Worm (Caenorhabditis elegans) whole organism, late embryonic: ENCODE results near the gene faxc-1.

Experiments
- C08G9.2 ChIP-seq: sonication (generic microtip); optimal IDR thresholded peaks from 2 replicates; lab custom pipeline; 2016; ENCODE audit warnings: mild to moderate bottlenecking, missing genetic modification characterization, moderate library complexity, missing compliant biosample characterization
- C38D4.7 ChIP-seq: fragments of 200-800 bp; sonication (Bioruptor generic); optimal IDR thresholded peaks from 2 replicates; lab custom pipeline; 2018; ENCODE audit warnings: mild to moderate bottlenecking, missing genetic modification characterization, moderate library complexity, missing compliant biosample characterization
- T23F11.4 ChIP-seq: fragments of 200-800 bp; sonication (Bioruptor generic); optimal IDR thresholded peaks from 2 replicates; lab custom pipeline; 2018; ENCODE audit warnings: mild to moderate bottlenecking, missing genetic modification characterization, missing compliant biosample characterization
- ama-1 ChIP-seq: fragments of 150-350 bp; optimal IDR thresholded peaks from 2 replicates; lab custom pipeline; 2014
- ceh-14 ChIP-seq: sonication (generic microtip); optimal IDR thresholded peaks from 2 replicates; lab custom pipeline; 2016; ENCODE audit warnings: missing genotype, missing genetic modification characterization, missing compliant biosample characterization
- ceh-18 ChIP-seq: sonication (generic microtip); optimal IDR thresholded peaks from 2 replicates; lab custom pipeline; 2016; ENCODE audit warnings: missing genetic modification characterization, missing compliant biosample characterization
- ceh-22 ChIP-seq: sonication (generic microtip); optimal IDR thresholded peaks from 2 replicates; lab custom pipeline; 2017; ENCODE audit warnings: missing biosample characterization, missing genetic modification characterization
- ceh-30 ChIP-seq: fragments of 150-350 bp; optimal IDR thresholded peaks from 2 replicates; lab custom pipeline; 2014; ENCODE audit warnings: missing biosample characterization, missing genetic modification characterization
- ceh-31 ChIP-seq: sonication (generic microtip); optimal IDR thresholded peaks from 2 replicates; lab custom pipeline; 2016; ENCODE audit warnings: missing genetic modification characterization, missing compliant biosample characterization
- ceh-45 ChIP-seq: fragments of 200-800 bp; sonication (Bioruptor generic); IDR thresholded peaks from 2 replicates; pipeline ENCODE4 v1.3.6; 2022; ENCODE audit warnings: missing genetic modification reagents, missing genetic modification characterization, missing compliant biosample characterization
- dmd-4 ChIP-seq: sonication (generic microtip); optimal IDR thresholded peaks from 2 replicates; lab custom pipeline; 2016; ENCODE audit warnings: borderline replicate concordance, missing genetic modification characterization, missing compliant biosample characterization
- dve-1 ChIP-seq: sonication (generic microtip); optimal IDR thresholded peaks from 2 replicates; lab custom pipeline; 2017; ENCODE audit warnings: antibody characterized with exemption, mild to moderate bottlenecking, missing genetic modification characterization, missing compliant biosample characterization
- elt-2 ChIP-seq: sonication (generic microtip); optimal IDR thresholded peaks from 2 replicates; lab custom pipeline; 2016; ENCODE audit warnings: missing genetic modification reagents, missing genetic modification characterization, missing compliant biosample characterization
- ets-4 ChIP-seq: sonication (generic microtip); optimal IDR thresholded peaks from 2 replicates; lab custom pipeline; 2016; ENCODE audit warnings: missing genetic modification characterization, missing compliant biosample characterization
- fax-1 ChIP-seq: sonication (generic microtip); optimal IDR thresholded peaks from 2 replicates; lab custom pipeline; 2016; ENCODE audit warnings: missing genotype, missing genetic modification characterization, missing compliant biosample characterization
- fkh-10 ChIP-seq: fragments of 150-350 bp; optimal IDR thresholded peaks from 2 replicates; lab custom pipeline; 2014; ENCODE audit warnings: missing biosample characterization, missing genetic modification reagents, missing genetic modification characterization
- hlh-13 ChIP-seq: fragments of 200-800 bp; sonication (Bioruptor generic); optimal IDR thresholded peaks from 2 replicates; lab custom pipeline; 2018; ENCODE audit warnings: mild to moderate bottlenecking, missing genetic modification characterization, missing compliant biosample characterization
- hlh-15 ChIP-seq: sonication (generic microtip); optimal IDR thresholded peaks from 2 replicates; lab custom pipeline; 2016; ENCODE audit warnings: missing genetic modification characterization, missing compliant biosample characterization
- hlh-6 ChIP-seq: sonication (generic microtip); optimal IDR thresholded peaks from 2 replicates; lab custom pipeline; 2016; ENCODE audit warnings: missing genotype, missing genetic modification characterization, missing compliant biosample characterization
- lim-6 ChIP-seq: sonication (generic microtip); optimal IDR thresholded peaks from 2 replicates; lab custom pipeline; 2016; ENCODE audit warnings: missing genetic modification characterization, missing compliant biosample characterization
- nfya-1 ChIP-seq: sonication (generic microtip); optimal IDR thresholded peaks from 2 replicates; lab custom pipeline; 2017; ENCODE audit warnings: missing genetic modification characterization, mild to moderate bottlenecking, missing compliant biosample characterization, antibody characterized with exemption, moderate library complexity
- nhr-11 ChIP-seq: fragments of 150-350 bp; optimal IDR thresholded peaks from 2 replicates; lab custom pipeline; 2014; ENCODE audit warnings: missing biosample characterization, missing genetic modification characterization
- nhr-232 ChIP-seq: sonication (generic microtip); optimal IDR thresholded peaks from 2 replicates; lab custom pipeline; 2016; ENCODE audit warnings: missing genetic modification characterization, missing compliant biosample characterization
- npax-4 ChIP-seq: sonication (generic microtip); optimal IDR thresholded peaks from 2 replicates; lab custom pipeline; 2016; ENCODE audit warnings: missing genetic modification characterization, missing compliant biosample characterization
- pat-9 ChIP-seq: fragments of 200-800 bp; sonication (Bioruptor generic); optimal IDR thresholded peaks from 2 replicates; lab custom pipeline; 2018; ENCODE audit warnings: mild to moderate bottlenecking, missing genetic modification characterization, moderate library complexity, missing compliant biosample characterization
- pha-2 ChIP-seq: sonication (generic microtip); optimal IDR thresholded peaks from 2 replicates; lab custom pipeline; 2017; ENCODE audit warnings: mild to moderate bottlenecking, missing genetic modification characterization, missing compliant biosample characterization
- rnt-1 ChIP-seq: sonication (generic microtip); optimal IDR thresholded peaks from 2 replicates; lab custom pipeline; 2016; ENCODE audit warnings: missing genetic modification characterization, missing compliant biosample characterization
- sox-2 ChIP-seq: fragments of 200-800 bp; sonication (Bioruptor generic); IDR thresholded peaks from 2 replicates; pipeline ENCODE4 v1.3.6; 2022; ENCODE audit warnings: missing genetic modification reagents, missing genetic modification characterization, missing compliant biosample characterization
- tbx-2 ChIP-seq: sonication (generic microtip); optimal IDR thresholded peaks from 2 replicates; lab custom pipeline; 2016; ENCODE audit warnings: missing genetic modification characterization, missing compliant biosample characterization
- unc-42 ChIP-seq: sonication (generic microtip); optimal IDR thresholded peaks from 2 replicates; lab custom pipeline; 2016; ENCODE audit warnings: missing genotype, missing genetic modification characterization, missing compliant biosample characterization
- ztf-16 ChIP-seq: sonication (generic microtip); optimal IDR thresholded peaks from 2 replicates; lab custom pipeline; 2017; ENCODE audit warnings: missing genetic modification characterization, missing compliant biosample characterization

The faxc-1 gene

ce11 chrII:12237555-12237954, 26.4 kb upstream of the faxc-1 start:
- TF ChIP-seq fkh-10 (GFP tag; lab: Kevin White, UChicago) = no peak
- TF ChIP-seq nhr-232 (tag; lab: Kevin White, UChicago) = no peak
- no peak for TF ChIP-seq hlh-6 (tag; lab: Kevin White, UChicago)
- no peak for TF ChIP-seq sox-2 (GFP tag; lab: Robert Waterston, UW)
- TF ChIP-seq C38D4.7 (GFP tag; lab: Kevin White, UChicago) = no peak
- TF ChIP-seq ceh-18 = no peak
- TF ChIP-seq hlh-13 (GFP tag; lab: Kevin White, UChicago) = no peak
- TF ChIP-seq npax-4 (tag; lab: Kevin White, UChicago) = no peak
- no peak for TF ChIP-seq nhr-11 (tag; lab: Kevin White, UChicago)
- no peak for TF ChIP-seq ceh-14 (tag; lab: Kevin White, UChicago)

- TF ChIP-seq pat-9 (tag; lab: Kevin White, UChicago) = no peak
- no peak for TF ChIP-seq ceh-14 (tag; lab: Kevin White, UChicago)
Observed at ce11 chrII:12239449-12239848, 24.5 kb upstream of the faxc-1 start.

ce11 chrII:12240088-12240487, 23.9 kb upstream of the faxc-1 start, which contains the start of gene txdc-12.1:
txdc-12.1 (plus strand) TSS chrII:12240388.
- TF ChIP-seq lim-6 (tag; lab: Kevin White, UChicago) (no peak), ceh-31 (tag; lab: Kevin White, UChicago) (no peak), nfya-1 (tag; lab: Kevin White, UChicago) (no peak), pha-2 (tag; lab: Kevin White, UChicago) (no peak), dmd-4 (tag; lab: Kevin White, UChicago) (no peak), ceh-22 (tag; lab: Kevin White, UChicago) (no peak), hlh-15 (tag; lab: Kevin White, UChicago) (no peak), dve-1 (tag; lab: Kevin White, UChicago) (no peak), rnt-1 (tag; lab: Kevin White, UChicago) (no peak), hlh-13 (GFP tag; lab: Kevin White, UChicago) (no peak), unc-42 (tag; lab: Kevin White, UChicago) (no peak), ets-4 (tag; lab: Kevin White, UChicago) (no peak), tbx-2 (tag; lab: Kevin White, UChicago) (no peak)

- TF ChIP-seq T23F11.4 = no peak
- TF ChIP-seq nfya-1 (tag; lab: Kevin White, UChicago) = no peak
- no peak for TF ChIP-seq pat-9 (tag; lab: Kevin White, UChicago)
- no peak for TF ChIP-seq elt-2 (tag; lab: Kevin White, UChicago)
- no peak for TF ChIP-seq C08G9.2 (tag; lab: Kevin White, UChicago)
- no peak for TF ChIP-seq hlh-6 (tag; lab: Kevin White, UChicago)
- TF ChIP-seq ztf-16 (tag; lab: Kevin White, UChicago) = no peak
- no peak for TF ChIP-seq rnt-1 (tag; lab: Kevin White, UChicago)
- TF ChIP-seq ceh-30 (tag; lab: Kevin White, UChicago) = no peak
- TF ChIP-seq nhr-232 (tag; lab: Kevin White, UChicago) = no peak
Observed at ce11 chrII:12241792-12242191, 22.2 kb upstream of the faxc-1 start.

ce11 chrII:12242551-12242950, 21.4 kb upstream of the faxc-1 start, which contains the start of gene Y57A10A.24:
Y57A10A.24 (plus strand) TSS chrII:12242946.
- TF ChIP-seq hlh-6 (tag; lab: Kevin White, UChicago) (no peak), fax-1 (tag; lab: Kevin White, UChicago) (no peak), npax-4 (tag; lab: Kevin White, UChicago) (no peak)
- TF ChIP-seq, all 69 proteins: peak for 0

- TF ChIP-seq ceh-45 (no peak), ama-1 (no peak)
Observed at ce11 chrII:12249042-12249441, 14.9 kb upstream of the faxc-1 start, which contains the start of gene tag-276. tag-276 (minus strand) TSS chrII:12249142.
